Fruit fly (Drosophila melanogaster) whole organism, embryonic: ENCODE results near the gene foxo.

ENCODE experiments used
- Asciz ChIP-seq: fragments of 200-800 bp; sonication (Bioruptor generic); optimal IDR thresholded peaks from 2 replicates; lab custom pipeline; 2017; ENCODE audit warnings: missing biosample characterization, mild to moderate bottlenecking, missing genetic modification characterization, missing genetic modification reagents
- CG10543 ChIP-seq: fragments of 200-800 bp; sonication (Bioruptor generic); optimal IDR thresholded peaks from 3 replicates; lab custom pipeline; 2017; ENCODE audit warnings: missing biosample characterization, mild to moderate bottlenecking, missing genetic modification characterization, moderate library complexity
- CG10565 ChIP-seq: fragments of 200-800 bp; sonication (Bioruptor generic); optimal IDR thresholded peaks from 3 replicates; lab custom pipeline; 2016; ENCODE audit warnings: missing biosample characterization, mild to moderate bottlenecking, missing genetic modification characterization
- CG11695 ChIP-seq: fragments of 200-800 bp; sonication (Bioruptor generic); IDR thresholded peaks from 3 replicates; pipeline ENCODE4 v1.3.6; 2022; ENCODE audit warnings: missing biosample characterization, missing genetic modification characterization
- CG14441 ChIP-seq: fragments of 200-800 bp; sonication (Bioruptor generic); IDR thresholded peaks from 2 replicates; pipeline ENCODE4 v1.3.6; 2022; ENCODE audit warnings: missing biosample characterization, missing genetic modification characterization
- CG14667 ChIP-seq: fragments of 200-800 bp; sonication (Bioruptor generic); IDR thresholded peaks from 2 replicates; pipeline ENCODE4 v1.3.6; 2022; ENCODE audit warnings: missing biosample characterization, missing genetic modification characterization
- CG14710 ChIP-seq: fragments of 200-800 bp; sonication (Bioruptor generic); optimal IDR thresholded peaks from 3 replicates; lab custom pipeline; 2019; ENCODE audit warnings: missing biosample characterization, mild to moderate bottlenecking, missing genetic modification characterization, moderate library complexity
- CG14860 ChIP-seq: fragments of 200-800 bp; sonication (Bioruptor generic); IDR thresholded peaks from 3 replicates; pipeline ENCODE4 v1.3.6; 2022; ENCODE audit warnings: missing biosample characterization, missing genetic modification characterization; ENCODE audit not compliant: partially characterized antibody
- CG17385 ChIP-seq: fragments of 200-800 bp; sonication (Bioruptor generic); optimal IDR thresholded peaks from 3 replicates; lab custom pipeline; 2018; ENCODE audit warnings: missing biosample characterization, mild to moderate bottlenecking, missing genetic modification characterization
- CG18262 ChIP-seq: fragments of 200-800 bp; optimal IDR thresholded peaks from 3 replicates; lab custom pipeline; 2019; ENCODE audit warnings: missing biosample characterization, mild to moderate bottlenecking, missing genetic modification characterization, moderate library complexity
- CG18599 ChIP-seq: fragments of 200-800 bp; sonication (Bioruptor generic); optimal IDR thresholded peaks from 3 replicates; lab custom pipeline; 2017; ENCODE audit warnings: missing biosample characterization, missing genetic modification characterization, mild to moderate bottlenecking, moderate library complexity, missing genetic modification reagents
- CG30020 ChIP-seq: fragments of 200-800 bp; optimal IDR thresholded peaks from 2 replicates; lab custom pipeline; 2019; ENCODE audit warnings: missing biosample characterization, mild to moderate bottlenecking, missing genetic modification characterization, moderate library complexity
- CG31441 ChIP-seq: fragments of 200-800 bp; sonication (Bioruptor generic); IDR thresholded peaks from 2 replicates; pipeline ENCODE4 v1.3.6; 2022; ENCODE audit warnings: missing biosample characterization, missing genetic modification characterization
- CG32767 ChIP-seq: fragments of 200-800 bp; sonication (Bioruptor generic); IDR thresholded peaks from 2 replicates; pipeline ENCODE4 v1.3.6; 2022; ENCODE audit warnings: missing biosample characterization, missing genetic modification characterization
- CG6175 ChIP-seq: fragments of 200-800 bp; sonication (Bioruptor generic); IDR thresholded peaks from 3 replicates; pipeline ENCODE4 v1.3.6; 2022; ENCODE audit warnings: missing biosample characterization, missing genetic modification characterization
- CG6854 ChIP-seq: fragments of 200-800 bp; sonication (Bioruptor generic); optimal IDR thresholded peaks from 3 replicates; lab custom pipeline; 2017; ENCODE audit warnings: missing biosample characterization, mild to moderate bottlenecking, missing genetic modification characterization
- CrebB ChIP-seq: fragments of 200-800 bp; sonication (Bioruptor generic); optimal IDR thresholded peaks from 3 replicates; lab custom pipeline; 2018; ENCODE audit warnings: missing biosample characterization, mild to moderate bottlenecking, missing genetic modification characterization
- Dip2 ChIP-seq: fragments of 200-800 bp; sonication (Bioruptor generic); IDR thresholded peaks from 2 replicates; pipeline ENCODE4 v1.3.6; 2022; ENCODE audit warnings: missing biosample characterization, missing genetic modification characterization
- H15 ChIP-seq: fragments of 200-800 bp; sonication (Bioruptor generic); IDR thresholded peaks from 3 replicates; pipeline ENCODE4 v1.3.6; 2022; ENCODE audit warnings: missing biosample characterization, missing genetic modification characterization
- Hr39 ChIP-seq: fragments of >200 bp; optimal IDR thresholded peaks from 2 replicates; lab custom pipeline; 2017
- Hr78 ChIP-seq, 2 experiments: fragments of 200-800 bp in 1 of 2; fragments of >200 bp in 1 of 2; sonication (Bioruptor generic) in 1 of 2; optimal IDR thresholded peaks; 2 replicates each; lab custom pipeline; 2017 to 2019; ENCODE audit warnings: missing biosample characterization in 2 of 2, missing genetic modification characterization in 2 of 2, mild to moderate bottlenecking in 1 of 2, moderate library complexity in 1 of 2
- Med ChIP-seq: fragments of 200-800 bp; sonication (Bioruptor generic); peaks from one replicate; lab custom pipeline; 2016; ENCODE audit warnings: missing biosample characterization, missing genetic modification characterization, mild to moderate bottlenecking, inconsistent platforms, moderate library complexity
- Nf-YC ChIP-seq: fragments of 200-800 bp; optimal IDR thresholded peaks from 3 replicates; lab custom pipeline; 2019; ENCODE audit warnings: missing biosample characterization, mild to moderate bottlenecking, missing genetic modification characterization, moderate library complexity
- PHDP ChIP-seq: fragments of 200-800 bp; sonication (Bioruptor generic); optimal IDR thresholded peaks from 3 replicates; lab custom pipeline; 2018; ENCODE audit warnings: missing biosample characterization, mild to moderate bottlenecking, missing genetic modification characterization, moderate library complexity
- Pdp1 ChIP-seq, 2 experiments: fragments of 200-800 bp; sonication (Bioruptor generic); optimal IDR thresholded peaks; 3 replicates each; lab custom pipeline; 2016; ENCODE audit warnings: missing biosample characterization in 2 of 2, missing genetic modification characterization in 2 of 2, mild to moderate bottlenecking in 1 of 2, moderate library complexity in 1 of 2
- Rx ChIP-seq: fragments of 200-800 bp; sonication (Bioruptor generic); IDR thresholded peaks from 2 replicates; pipeline ENCODE4 v1.3.6; 2022; ENCODE audit warnings: missing biosample characterization, missing genetic modification characterization
- abd-A ChIP-seq: fragments of 200-800 bp; sonication (Bioruptor generic); optimal IDR thresholded peaks from 3 replicates; lab custom pipeline; 2019; ENCODE audit warnings: missing biosample characterization, mild to moderate bottlenecking, missing genetic modification characterization, moderate library complexity
- ac ChIP-seq: fragments of 200-800 bp; sonication (Bioruptor generic); optimal IDR thresholded peaks from 3 replicates; lab custom pipeline; 2017; ENCODE audit warnings: missing biosample characterization, mild to moderate bottlenecking, missing genetic modification characterization
- ase ChIP-seq: fragments of 200-800 bp; sonication (Bioruptor generic); IDR thresholded peaks from 3 replicates; pipeline ENCODE4 v1.3.6; 2022; ENCODE audit warnings: missing biosample characterization, missing genetic modification characterization
- bcd ChIP-seq: fragments of 200-800 bp; sonication (Bioruptor generic); optimal IDR thresholded peaks from 2 replicates; lab custom pipeline; 2017; ENCODE audit warnings: missing biosample characterization, mild to moderate bottlenecking, missing genetic modification characterization
- cas ChIP-seq: fragments of 200-800 bp; sonication (Bioruptor generic); IDR thresholded peaks from 2 replicates; pipeline ENCODE4 v1.3.6; 2022; ENCODE audit warnings: missing biosample characterization, missing genetic modification characterization
- crol ChIP-seq: fragments of 200-800 bp; sonication (Bioruptor generic); IDR thresholded peaks from 2 replicates; pipeline ENCODE4 v1.3.6; 2022; ENCODE audit warnings: missing biosample characterization, missing genetic modification characterization
- disco-r ChIP-seq: fragments of 200-800 bp; sonication (Bioruptor generic); optimal IDR thresholded peaks from 2 replicates; lab custom pipeline; 2016; ENCODE audit warnings: missing biosample characterization, missing genetic modification characterization
- dmrt11E ChIP-seq: fragments of 200-800 bp; sonication (Bioruptor generic); optimal IDR thresholded peaks from 3 replicates; lab custom pipeline; 2018; ENCODE audit warnings: missing biosample characterization, mild to moderate bottlenecking, missing genetic modification characterization, moderate library complexity
- dmrt99B ChIP-seq: fragments of 200-800 bp; sonication (Bioruptor generic); optimal IDR thresholded peaks from 2 replicates; lab custom pipeline; 2018; ENCODE audit warnings: missing biosample characterization, mild to moderate bottlenecking, missing genetic modification characterization, moderate library complexity
- en ChIP-seq: fragments of 200-800 bp; sonication (Bioruptor generic); optimal IDR thresholded peaks from 2 replicates; lab custom pipeline; 2016; ENCODE audit warnings: missing biosample characterization, missing genetic modification characterization
- ftz-f1 ChIP-seq: fragments of 200-800 bp; sonication (Bioruptor generic); optimal IDR thresholded peaks from 2 replicates; lab custom pipeline; 2016; ENCODE audit warnings: missing biosample characterization, missing genetic modification characterization
- gfzf ChIP-seq: fragments of 200-800 bp; sonication (Bioruptor generic); optimal IDR thresholded peaks from 2 replicates; lab custom pipeline; 2016; ENCODE audit warnings: missing biosample characterization, mild to moderate bottlenecking, missing genetic modification characterization, moderate library complexity
- insv ChIP-seq, 2 experiments: fragments of 200-800 bp; sonication (Bioruptor generic); optimal IDR thresholded peaks; 3 replicates each; lab custom pipeline; 2016 to 2018; ENCODE audit warnings: missing biosample characterization in 2 of 2, missing genetic modification characterization in 2 of 2
- onecut ChIP-seq: fragments of 200-800 bp; sonication (Bioruptor generic); IDR thresholded peaks from 2 replicates; pipeline ENCODE4 v1.3.6; 2022; ENCODE audit warnings: missing biosample characterization, missing genetic modification characterization
- otp ChIP-seq: fragments of 200-800 bp; sonication (Bioruptor generic); IDR thresholded peaks from 3 replicates; pipeline ENCODE4, ENCODE4 v1.3.6; 2022; ENCODE audit warnings: missing biosample characterization, missing genetic modification characterization
- pfk ChIP-seq: fragments of 200-800 bp; sonication (Bioruptor generic); optimal IDR thresholded peaks from 2 replicates; lab custom pipeline; 2018; ENCODE audit warnings: missing biosample characterization, mild to moderate bottlenecking, missing genetic modification characterization, moderate library complexity
- pros ChIP-seq: fragments of 200-800 bp; sonication (Bioruptor generic); optimal IDR thresholded peaks from 3 replicates; lab custom pipeline; 2019; ENCODE audit warnings: missing biosample characterization, mild to moderate bottlenecking, missing genetic modification characterization, moderate library complexity
- row ChIP-seq: fragments of 200-800 bp; sonication (Bioruptor generic); IDR thresholded peaks from 3 replicates; pipeline ENCODE4 v1.3.6; 2022; ENCODE audit warnings: missing biosample characterization, missing genetic modification characterization
- seq ChIP-seq: fragments of 200-800 bp; sonication (Bioruptor generic); IDR thresholded peaks from 2 replicates; pipeline ENCODE4 v1.3.6; 2022; ENCODE audit warnings: missing biosample characterization, missing genetic modification characterization
- slou ChIP-seq: fragments of 200-800 bp; sonication (Bioruptor generic); optimal IDR thresholded peaks from 3 replicates; lab custom pipeline; 2016; ENCODE audit warnings: missing biosample characterization, missing genetic modification characterization
- tap ChIP-seq: fragments of 200-800 bp; optimal IDR thresholded peaks from 3 replicates; lab custom pipeline; 2019; ENCODE audit warnings: missing biosample characterization, mild to moderate bottlenecking, missing genetic modification characterization, moderate library complexity
- tgo ChIP-seq: fragments of 200-800 bp; sonication (Bioruptor generic); IDR thresholded peaks from 3 replicates; pipeline ENCODE4 v1.3.6; 2022; ENCODE audit warnings: missing biosample characterization, missing genetic modification characterization
- vvl ChIP-seq: fragments of 200-800 bp; sonication (Bioruptor generic); IDR thresholded peaks from 2 replicates; pipeline ENCODE4 v1.3.6; 2022; ENCODE audit warnings: missing biosample characterization, missing genetic modification characterization
- zfh1 ChIP-seq: fragments of 200-800 bp; sonication (Bioruptor generic); IDR thresholded peaks from 3 replicates; pipeline ENCODE4 v1.3.6; 2022; ENCODE audit warnings: missing biosample characterization, missing genetic modification characterization

Gene foxo

dm6 chr3R:14019407-14020050 lies 37.2 kb upstream of the foxo start (continued):
- TF ChIP-seq Hr78 (GFP tag; optimal IDR thresholded peaks at IDR 0.05; lab: Kevin White, UChicago) (peak in 1 of 2 experiments; percentile 3), tgo (GFP tag; lab: Robert Waterston, UW) (no peak), PHDP (tag; lab: Kevin White, UChicago) (no peak), Dip2 (GFP tag; lab: Robert Waterston, UW) (no peak), slou (GFP tag; lab: Kevin White, UChicago) (no peak), CG14860 (GFP tag; lab: Robert Waterston, UW) (no peak), CG6175 (GFP tag; lab: Robert Waterston, UW) (peak; percentile 85), ase (GFP tag; lab: Robert Waterston, UW) (no peak), CG14710 (no peak), crol (0 out of 2 replicates have a peak, but pooled peaks have one; percentile 21), CG18262 (no peak), CG14441 (GFP tag; lab: Robert Waterston, UW) (0 out of 2 replicates have a peak, but pooled peaks have one; percentile 9), H15 (no peak), CG31441 (GFP tag; lab: Robert Waterston, UW) (no peak), Med (peak; percentile 76), vvl (GFP tag; lab: Robert Waterston, UW) (no peak), CG17385 (GFP tag; lab: Kevin White, UChicago) (no peak), Pdp1 (GFP tag; optimal IDR thresholded peaks at IDR 0.05; lab: Kevin White, UChicago) (peak in 1 of 2 experiments; percentile 68), CG32767 (GFP tag; lab: Robert Waterston, UW) (0 out of 2 replicates have a peak, but pooled peaks have one; percentile 39), disco-r (GFP tag; lab: Kevin White, UChicago) (no peak), pros (peak; percentile 16), CG10565 (no peak), CG30020 (tag; lab: Kevin White, UChicago) (no peak), pfk (GFP tag; lab: Kevin White, UChicago) (peak; percentile 2), CG6854 (peak; percentile 7), dmrt99B (tag; lab: Kevin White, UChicago) (peak; percentile 5), CG18599 (peak; percentile 26), seq (GFP tag; lab: Robert Waterston, UW) (no peak), tap (tag; lab: Kevin White, UChicago) (no peak), row (GFP tag; lab: Robert Waterston, UW) (no peak), CG11695 (GFP tag; lab: Robert Waterston, UW) (0 out of 3 replicates have a peak, but pooled peaks have one; percentile 26), cas (no peak), gfzf (GFP tag; lab: Kevin White, UChicago) (no peak), Rx (GFP tag; lab: Robert Waterston, UW) (no peak), insv (GFP tag; optimal IDR thresholded peaks at IDR 0.05; lab: Kevin White, UChicago) (no peak), otp (no peak), ac (no peak), Hr39 (lab: Kevin White, UChicago) (peak; percentile 97), abd-A (peak; percentile 17), Asciz (GFP tag; lab: Kevin White, UChicago) (no peak), Nf-YC (peak; percentile 20), CrebB (tag; lab: Kevin White, UChicago) (peak; percentile 23), bcd (GFP tag; lab: Kevin White, UChicago) (no peak), dmrt11E (tag; lab: Kevin White, UChicago) (no peak), ftz-f1 (GFP tag; lab: Kevin White, UChicago) (peak; percentile 67), CG10543 (GFP tag; lab: Kevin White, UChicago) (peak; percentile 78), onecut (GFP tag; lab: Robert Waterston, UW) (0 out of 2 replicates have a peak, but pooled peaks have one; percentile 8), CG14667 (no peak), en (GFP tag; lab: Kevin White, UChicago) (no peak), zfh1 (0 out of 3 replicates have a peak, but pooled peaks have one; percentile 27)
